Worm (Caenorhabditis elegans) whole organism, midembryonic: ENCODE measurements around the gene W03F9.2.

ENCODE experiments used
- T22C8.4 ChIP-seq: fragments of 200-800 bp; sonication (Bioruptor generic); IDR thresholded peaks from 2 replicates; pipeline ENCODE4 v1.3.6; 2022; ENCODE audit warnings: missing genetic modification characterization, missing compliant biosample characterization
- cog-1 ChIP-seq: sonication (generic microtip); optimal IDR thresholded peaks from 2 replicates; lab custom pipeline; 2016; ENCODE audit warnings: missing genetic modification characterization, missing compliant biosample characterization
- flt-1 ChIP-seq: fragments of 200-800 bp; sonication (Bioruptor generic); IDR thresholded peaks from 2 replicates; pipeline ENCODE4 v1.3.6; 2022; ENCODE audit warnings: missing genetic modification characterization, missing compliant biosample characterization
- klf-2 ChIP-seq: fragments of 200-800 bp; sonication (Bioruptor generic); conservative IDR thresholded peaks from 2 replicates; pipeline ENCODE4 v1.3.6; 2022; ENCODE audit warnings: missing genetic modification reagents, missing genetic modification characterization, missing compliant biosample characterization
- ref-1 ChIP-seq: fragments of 200-800 bp; sonication (Bioruptor generic); conservative IDR thresholded peaks from 2 replicates; pipeline ENCODE4 v1.3.6; 2022; ENCODE audit warnings: missing genetic modification reagents, missing genetic modification characterization, missing compliant biosample characterization
- ztf-23 ChIP-seq: fragments of 200-800 bp; sonication (Bioruptor generic); IDR thresholded peaks from 2 replicates; pipeline ENCODE4 v1.3.6; 2022; ENCODE audit warnings: missing genetic modification reagents, missing genetic modification characterization, missing compliant biosample characterization

DNA sequence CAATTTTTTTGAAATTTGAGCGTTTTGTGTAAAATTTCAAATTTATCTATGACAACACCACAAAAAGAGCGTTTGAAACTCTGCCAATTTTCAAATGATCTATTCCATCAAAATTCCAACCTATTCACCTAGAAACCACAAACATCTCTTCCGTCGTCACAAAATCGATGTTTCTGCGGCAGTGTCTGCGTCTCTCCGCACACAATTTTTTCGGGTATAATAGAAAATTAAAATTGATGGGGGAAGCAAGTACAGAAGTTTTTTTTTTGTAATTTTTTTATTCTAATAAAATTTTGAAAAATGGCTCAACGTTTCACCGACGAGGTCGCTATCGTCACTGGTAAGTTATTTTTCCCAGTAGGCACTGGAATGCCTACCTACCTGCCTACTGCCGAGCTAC, 10.8 kb upstream of the W03F9.2 start, which contains the start of gene W03F9.9:
- TF ChIP-seq flt-1 (GFP tag; lab: Robert Waterston, UW) = no peak
- TF ChIP-seq ztf-23 (GFP tag; lab: Robert Waterston, UW) = no peak
- no peak for TF ChIP-seq T22C8.4 (GFP tag; lab: Robert Waterston, UW)
- TF ChIP-seq ref-1 (GFP tag; lab: Robert Waterston, UW) = no peak
- TF ChIP-seq klf-2 (GFP tag; lab: Robert Waterston, UW) = no peak
- no peak for TF ChIP-seq cog-1
